Worm (Caenorhabditis elegans) whole organism, young adult: Measurements from ENCODE around the gene T08G5.3.

Experiments used
- lsl-1 ChIP-seq: fragments of 200-800 bp; sonication (Bioruptor generic); optimal IDR thresholded peaks from 2 replicates; lab custom pipeline; 2018; ENCODE audit warnings: mild to moderate bottlenecking, missing genetic modification characterization, moderate library complexity, missing compliant biosample characterization
- pbrm-1 ChIP-seq: fragments of 200-800 bp; sonication (Bioruptor generic); IDR thresholded peaks from 2 replicates; pipeline ENCODE4 v1.3.6; 2022; ENCODE audit warnings: missing genetic modification reagents, missing genetic modification characterization, missing compliant biosample characterization
- sea-2 ChIP-seq: fragments of 200-800 bp; sonication (Bioruptor generic); IDR thresholded peaks from 2 replicates; pipeline ENCODE4 v1.3.6; 2022; ENCODE audit warnings: missing genetic modification characterization, missing compliant biosample characterization
- snpc-4 ChIP-seq, 5 experiments: fragments of 150-350 bp in 1 of 5; sonication (generic microtip) in 4 of 5; optimal IDR thresholded peaks; 2 replicates each; lab custom pipeline; 2014 to 2018; ENCODE audit warnings: missing genetic modification characterization in 5 of 5, missing biosample characterization in 3 of 5, antibody characterized with exemption in 2 of 5, mild to moderate bottlenecking in 2 of 5, missing compliant biosample characterization in 2 of 5, missing genotype in 2 of 5, moderate library complexity in 2 of 5, missing genetic modification reagents in 1 of 5
- ztf-28 ChIP-seq: fragments of 200-800 bp; sonication (Bioruptor generic); IDR thresholded peaks from 2 replicates; pipeline ENCODE4 v1.3.6; 2022; ENCODE audit warnings: missing genetic modification reagents, missing genetic modification characterization, missing compliant biosample characterization

- TF ChIP-seq pbrm-1 (GFP tag; lab: Robert Waterston, UW) (no peak), snpc-4 (GFP tag; optimal IDR thresholded peaks at IDR 0.05; lab: Kevin White, UChicago) (no peak), snpc-4 (tag; optimal IDR thresholded peaks at IDR 0.05; lab: Kevin White, UChicago) (no peak), sea-2 (GFP tag; lab: Robert Waterston, UW) (no peak), ztf-28 (no peak), lsl-1 (GFP tag; lab: Kevin White, UChicago) (no peak)
Measured at ce11 chrV:14011427-14011826, 15.9 kb downstream of the T08G5.3 start.
